Worm (Caenorhabditis elegans): Measurements from ENCODE around the gene F23H12.5.

- TF ChIP-seq zag-1 (tag; optimal IDR thresholded peaks at IDR 0.05) (no peak), gmeb-1 (tag; optimal IDR thresholded peaks at IDR 0.05) (no peak), lin-39 (tag; optimal IDR thresholded peaks at IDR 0.05) (no peak), unc-62 (GFP tag; optimal IDR thresholded peaks at IDR 0.05) (no peak), nhr-6 (tag; optimal IDR thresholded peaks at IDR 0.05) (no peak), nhr-12 (tag; optimal IDR thresholded peaks at IDR 0.05) (no peak), dmd-4 (tag; optimal IDR thresholded peaks at IDR 0.05) (no peak), blmp-1 (tag; optimal IDR thresholded peaks at IDR 0.05; ENCODE audit: insufficient read depth) (no peak), ztf-11 (tag; optimal IDR thresholded peaks at IDR 0.05) (no peak), ztf-4 (tag; optimal IDR thresholded peaks at IDR 0.05) (no peak), mdl-1 (tag; optimal IDR thresholded peaks at IDR 0.05) (no peak), nhr-237 (tag; optimal IDR thresholded peaks at IDR 0.05) (no peak), lin-11 (tag; optimal IDR thresholded peaks at IDR 0.05) (no peak)
Measured at ce11 chrV:12406514-12406913, 48.1 kb downstream of the F23H12.5 start.
